Worm (Caenorhabditis elegans) whole organism, mixed stage, embryonic: ENCODE measurements around the gene T10D4.1.

ENCODE experiments used
- M03D4.4 ChIP-seq: sonication (generic microtip); optimal IDR thresholded peaks from 2 replicates; lab custom pipeline; 2017; ENCODE audit warnings: mild to moderate bottlenecking, missing genetic modification characterization, missing compliant biosample characterization
- bed-3 ChIP-seq: fragments of 200-800 bp; sonication (Bioruptor generic); optimal IDR thresholded peaks from 3 replicates; lab custom pipeline; 2018; ENCODE audit warnings: mild to moderate bottlenecking, missing genetic modification characterization, moderate library complexity, missing compliant biosample characterization
- ceh-39 ChIP-seq: fragments of 150-350 bp; optimal IDR thresholded peaks from 2 replicates; lab custom pipeline; 2014; ENCODE audit warnings: missing biosample characterization, missing genetic modification characterization
- ceh-43 ChIP-seq: fragments of 200-800 bp; sonication (Bioruptor generic); optimal IDR thresholded peaks from 2 replicates; lab custom pipeline; 2018; ENCODE audit warnings: mild to moderate bottlenecking, missing genetic modification characterization, moderate library complexity, missing compliant biosample characterization
- ceh-83 ChIP-seq: fragments of 200-800 bp; sonication (Bioruptor generic); optimal IDR thresholded peaks from 2 replicates; lab custom pipeline; 2018; ENCODE audit warnings: mild to moderate bottlenecking, missing genetic modification characterization, missing compliant biosample characterization
- ces-1 ChIP-seq: fragments of 150-350 bp; optimal IDR thresholded peaks from 2 replicates; lab custom pipeline; 2014; ENCODE audit warnings: missing biosample characterization, missing genetic modification reagents, missing genetic modification characterization
- cnd-1 ChIP-seq: fragments of 200-800 bp; sonication (Bioruptor generic); optimal IDR thresholded peaks from 2 replicates; lab custom pipeline; 2018; ENCODE audit warnings: mild to moderate bottlenecking, missing genetic modification characterization, missing compliant biosample characterization
- elt-1 ChIP-seq: sonication (generic microtip); optimal IDR thresholded peaks from 2 replicates; lab custom pipeline; 2017; ENCODE audit warnings: missing genetic modification characterization, mild to moderate bottlenecking, missing compliant biosample characterization, antibody characterized with exemption, moderate library complexity, borderline replicate concordance; ENCODE audit not compliant: insufficient read depth
- elt-3 ChIP-seq: fragments of 150-350 bp; optimal IDR thresholded peaks from 2 replicates; lab custom pipeline; 2014; ENCODE audit warnings: missing biosample characterization, missing genetic modification characterization
- flh-1 ChIP-seq: fragments of 200-800 bp; sonication (Bioruptor generic); optimal IDR thresholded peaks from 2 replicates; lab custom pipeline; 2018; ENCODE audit warnings: mild to moderate bottlenecking, missing genetic modification characterization, moderate library complexity, missing compliant biosample characterization
- ham-2 ChIP-seq: fragments of 200-800 bp; sonication (Bioruptor generic); optimal IDR thresholded peaks from 2 replicates; lab custom pipeline; 2018; ENCODE audit warnings: mild to moderate bottlenecking, missing genetic modification characterization, missing compliant biosample characterization
- lin-13 ChIP-seq: fragments of 150-350 bp; optimal IDR thresholded peaks from 2 replicates; lab custom pipeline; 2014; ENCODE audit warnings: missing biosample characterization, missing genetic modification characterization
- lin-32 ChIP-seq: fragments of 200-800 bp; sonication (Bioruptor generic); optimal IDR thresholded peaks from 2 replicates; lab custom pipeline; 2018; ENCODE audit warnings: mild to moderate bottlenecking, missing genetic modification characterization, missing compliant biosample characterization
- lsy-2 ChIP-seq: fragments of 150-350 bp; optimal IDR thresholded peaks from 2 replicates; lab custom pipeline; 2014; ENCODE audit warnings: missing biosample characterization, missing genetic modification characterization
- mab-5 ChIP-seq: fragments of 150-350 bp; optimal IDR thresholded peaks from 2 replicates; lab custom pipeline; 2014; ENCODE audit warnings: missing biosample characterization, missing genetic modification characterization
- mls-2 ChIP-seq: sonication (generic microtip); optimal IDR thresholded peaks from 2 replicates; lab custom pipeline; 2016; ENCODE audit warnings: mild to moderate bottlenecking, missing genetic modification characterization, moderate library complexity, missing compliant biosample characterization
- nhr-237 ChIP-seq: fragments of 150-350 bp; optimal IDR thresholded peaks from 2 replicates; lab custom pipeline; 2014; ENCODE audit warnings: missing biosample characterization, missing genetic modification characterization
- nhr-28 ChIP-seq: fragments of 150-350 bp; optimal IDR thresholded peaks from 2 replicates; lab custom pipeline; 2014; ENCODE audit warnings: missing biosample characterization, missing genetic modification characterization
- nhr-76 ChIP-seq: sonication (generic microtip); optimal IDR thresholded peaks from 2 replicates; lab custom pipeline; 2017; ENCODE audit warnings: missing biosample characterization, missing genetic modification characterization
- pha-4 ChIP-seq: fragments of 150-350 bp; optimal IDR thresholded peaks from 2 replicates; lab custom pipeline; 2018; ENCODE audit warnings: missing biosample characterization, missing genetic modification reagents, missing genetic modification characterization
- sem-2 ChIP-seq: fragments of 200-800 bp; sonication (Bioruptor generic); optimal IDR thresholded peaks from 2 replicates; lab custom pipeline; 2018; ENCODE audit warnings: mild to moderate bottlenecking, missing genetic modification characterization, missing compliant biosample characterization
- tbx-8 ChIP-seq: fragments of 200-800 bp; sonication (Bioruptor generic); optimal IDR thresholded peaks from 2 replicates; lab custom pipeline; 2018; ENCODE audit warnings: mild to moderate bottlenecking, missing genetic modification characterization, moderate library complexity, missing compliant biosample characterization
- unc-62 ChIP-seq: fragments of 150-350 bp; optimal IDR thresholded peaks from 2 replicates; lab custom pipeline; 2014; ENCODE audit warnings: missing biosample characterization, missing genetic modification reagents, missing genetic modification characterization
- zip-8 ChIP-seq: fragments of 150-350 bp; optimal IDR thresholded peaks from 2 replicates; lab custom pipeline; 2014; ENCODE audit warnings: missing biosample characterization, missing genetic modification characterization
- ztf-11 ChIP-seq: fragments of 150-350 bp; optimal IDR thresholded peaks from 2 replicates; lab custom pipeline; 2014; ENCODE audit warnings: missing biosample characterization, missing genetic modification characterization

Gene T10D4.1

DNA sequence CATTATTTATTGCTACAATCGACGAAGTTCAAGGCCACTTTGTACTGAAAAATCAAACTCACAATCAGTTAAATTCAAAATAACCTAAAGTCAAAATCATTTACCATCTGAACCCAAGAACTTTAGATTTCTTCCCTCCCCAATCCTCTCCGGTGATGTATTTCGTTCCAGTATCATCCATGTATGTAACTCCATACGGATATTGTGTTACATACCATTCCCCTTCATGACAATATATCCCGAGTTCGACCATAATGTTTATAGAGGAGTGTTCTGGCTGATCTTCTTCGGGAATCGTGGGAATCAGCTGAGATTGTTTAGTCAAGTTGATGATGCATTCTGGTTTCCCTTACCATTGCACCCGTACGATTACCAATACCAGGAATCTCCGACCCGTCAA is 1.5 kb upstream of the T10D4.1 start:
- TF ChIP-seq lsy-2 (tag; lab: Kevin White, UChicago), result no peak
- no peak for TF ChIP-seq lin-13 (tag; lab: Kevin White, UChicago)
- no peak for TF ChIP-seq ceh-43 (GFP tag; lab: Kevin White, UChicago)
- no peak for TF ChIP-seq nhr-28 (tag; lab: Kevin White, UChicago)
- no peak for TF ChIP-seq cnd-1 (tag; lab: Kevin White, UChicago)
- TF ChIP-seq ztf-11 (tag; lab: Kevin White, UChicago), result no peak
- no peak for TF ChIP-seq elt-3 (tag; lab: Kevin White, UChicago)
- no peak for TF ChIP-seq nhr-237 (tag; lab: Kevin White, UChicago)
- TF ChIP-seq sem-2 (GFP tag; lab: Kevin White, UChicago), result no peak
- TF ChIP-seq mab-5 (tag; lab: Kevin White, UChicago), result no peak
- TF ChIP-seq ham-2 (GFP tag; lab: Kevin White, UChicago), result no peak
- no peak for TF ChIP-seq ceh-39
- no peak for TF ChIP-seq zip-8 (tag; lab: Kevin White, UChicago)

DNA sequence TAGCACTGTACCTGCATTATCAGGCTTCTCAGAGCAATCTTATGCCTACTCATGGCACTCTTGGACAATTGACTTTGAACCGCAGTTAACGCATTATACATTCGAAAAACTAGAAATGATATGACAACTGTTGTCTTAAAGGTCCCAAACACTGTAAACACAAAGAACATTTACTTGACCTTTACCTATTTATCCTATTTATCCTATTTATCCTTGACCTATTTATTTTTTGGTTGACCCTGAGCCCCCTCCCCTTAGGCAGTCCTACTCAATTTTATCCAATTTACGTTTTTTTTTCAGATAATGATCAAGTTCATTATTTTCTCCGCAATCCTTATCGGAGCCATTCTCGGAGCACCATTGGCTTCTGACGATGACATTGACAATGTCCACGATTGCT is 1.7 kb downstream of the T10D4.1 start, which contains the start of the genes T10D4.14 and T10D4.19:
T10D4.14 (minus strand) TSS at position 101 of the 400 bp plus-strand sequence.
T10D4.19 (plus strand) TSS at position 304 of the 400 bp plus-strand sequence.
- no peak for TF ChIP-seq cnd-1 (tag; lab: Kevin White, UChicago)
- TF ChIP-seq ceh-83 (GFP tag; lab: Kevin White, UChicago), result no peak
- TF ChIP-seq ces-1 (GFP tag; lab: Kevin White, UChicago), result no peak
- no peak for TF ChIP-seq sem-2 (GFP tag; lab: Kevin White, UChicago)
- TF ChIP-seq zip-8 (tag; lab: Kevin White, UChicago), result no peak
- no peak for TF ChIP-seq lin-13 (tag; lab: Kevin White, UChicago)
- no peak for TF ChIP-seq flh-1 (GFP tag; lab: Kevin White, UChicago)
- TF ChIP-seq unc-62, result no peak
- TF ChIP-seq M03D4.4 (tag; lab: Kevin White, UChicago), result no peak
- TF ChIP-seq pha-4 (tag; lab: Kevin White, UChicago), result no peak
- no peak for TF ChIP-seq nhr-28 (tag; lab: Kevin White, UChicago)
- TF ChIP-seq, all 35 proteins: peak for 0

DNA sequence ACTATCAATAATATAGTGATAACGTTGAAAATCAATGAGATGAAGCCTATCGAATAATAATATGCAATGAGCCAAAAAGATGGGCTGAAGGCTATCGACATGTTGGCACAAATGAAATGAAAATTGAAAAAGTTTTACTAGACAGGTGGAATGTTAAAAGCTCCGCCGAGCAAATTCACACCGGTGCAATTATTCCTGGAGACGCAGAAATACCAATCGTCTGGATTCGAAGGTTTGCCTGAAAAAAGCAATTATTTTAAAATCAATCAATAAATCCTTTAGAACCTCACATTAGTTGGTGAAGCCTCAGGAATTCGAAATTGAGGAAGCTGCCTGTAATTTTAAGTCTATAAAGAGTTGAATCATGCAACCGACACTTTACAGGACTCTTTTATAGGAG is 4.4 kb downstream of the T10D4.1 start, which contains the start of gene sri-32:
sri-32 (minus strand) TSS at position 101 of the 400 bp plus-strand sequence.
- TF ChIP-seq mls-2 (tag; lab: Kevin White, UChicago) (no peak), lin-13 (tag; lab: Kevin White, UChicago) (no peak), elt-1 (tag; lab: Kevin White, UChicago) (no peak), bed-3 (GFP tag; lab: Kevin White, UChicago) (no peak), nhr-237 (tag; lab: Kevin White, UChicago) (no peak), flh-1 (GFP tag; lab: Kevin White, UChicago) (no peak), ces-1 (GFP tag; lab: Kevin White, UChicago) (no peak), M03D4.4 (tag; lab: Kevin White, UChicago) (no peak), sem-2 (GFP tag; lab: Kevin White, UChicago) (no peak), ceh-83 (GFP tag; lab: Kevin White, UChicago) (no peak), zip-8 (tag; lab: Kevin White, UChicago) (no peak)

DNA sequence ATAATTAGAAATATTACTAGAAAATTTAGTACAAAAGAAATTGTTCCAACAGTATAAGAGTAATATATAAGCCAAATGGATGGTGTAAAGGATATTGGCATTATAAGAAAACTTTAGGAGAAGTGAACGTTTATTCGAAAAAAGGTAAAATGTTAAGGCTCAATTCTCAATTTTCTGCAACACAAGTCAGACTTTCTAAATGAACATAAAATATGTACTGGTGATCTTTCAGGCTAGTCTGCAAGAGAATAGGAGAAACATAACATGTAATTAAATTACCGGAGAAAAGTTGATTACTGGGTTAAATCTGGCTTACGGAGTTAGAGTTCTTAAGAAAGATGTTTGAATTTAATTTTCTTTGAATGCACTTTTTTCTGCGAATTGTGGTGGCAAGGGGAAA is 6.8 kb downstream of the T10D4.1 start, which contains the start of gene sri-33:
sri-33 (minus strand) TSS at position 101 of the 400 bp plus-strand sequence.
- TF ChIP-seq lin-32 (no peak), ztf-11 (tag; lab: Kevin White, UChicago) (no peak), ceh-39 (no peak), flh-1 (GFP tag; lab: Kevin White, UChicago) (no peak), lsy-2 (tag; lab: Kevin White, UChicago) (no peak), ces-1 (GFP tag; lab: Kevin White, UChicago) (no peak)

DNA sequence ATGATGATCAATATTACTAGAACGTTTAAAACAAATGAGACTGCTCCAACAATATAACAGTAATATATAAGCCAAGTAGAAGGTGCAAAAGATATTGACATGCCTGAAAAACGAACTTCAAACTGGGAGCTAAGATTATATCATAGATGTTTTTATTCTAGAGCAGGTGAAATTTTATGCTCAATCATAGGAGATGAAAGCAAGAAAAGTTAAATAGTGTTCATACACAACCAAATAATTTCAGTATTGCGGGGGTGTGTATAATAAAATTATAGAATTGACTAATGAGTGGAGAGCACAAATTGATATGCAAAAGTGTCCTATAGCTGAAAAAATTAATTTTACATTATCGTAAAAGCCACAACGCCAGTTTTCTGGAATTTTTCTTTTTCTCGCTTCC is 9.0 kb downstream of the T10D4.1 start, which contains the start of gene sri-34:
sri-34 (minus strand) TSS at position 101 of the 400 bp plus-strand sequence.
- TF ChIP-seq tbx-8 (GFP tag; lab: Kevin White, UChicago), result no peak
- TF ChIP-seq, all 35 proteins: peak for 0

DNA sequence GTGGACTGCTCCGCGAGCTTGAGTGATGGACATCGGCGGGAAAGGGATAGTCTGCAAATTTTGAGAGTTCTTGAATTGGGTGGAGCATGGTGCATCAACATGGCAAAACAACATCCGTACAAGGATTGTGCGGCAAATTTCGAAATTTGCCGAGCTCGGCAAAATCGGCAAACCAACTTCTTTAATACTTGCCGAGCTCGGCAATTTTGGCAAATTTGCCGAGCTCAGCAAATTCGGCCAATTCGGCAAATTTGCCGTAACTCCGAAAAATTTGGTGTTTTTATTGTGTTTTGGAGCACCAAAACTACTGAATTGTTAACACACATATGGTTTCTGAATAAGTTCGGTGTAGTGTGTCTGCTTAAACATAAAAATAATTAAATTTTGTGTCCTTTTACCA is 20.1 kb downstream of the T10D4.1 start, which contains the start of gene fbxc-55:
fbxc-55 (minus strand) TSS at position 101 of the 400 bp plus-strand sequence.
- TF ChIP-seq tbx-8 (GFP tag; lab: Kevin White, UChicago) (no peak), nhr-76 (tag; lab: Kevin White, UChicago) (no peak), lsy-2 (tag; lab: Kevin White, UChicago) (no peak), cnd-1 (tag; lab: Kevin White, UChicago) (no peak), ztf-11 (tag; lab: Kevin White, UChicago) (no peak)
